Worm (Caenorhabditis elegans): ENCODE data around the gene T23C6.4.
A peak's percentile ranks its signal among the peaks of the same experiment; 100 is the strongest.

Gene T23C6.4

DNA sequence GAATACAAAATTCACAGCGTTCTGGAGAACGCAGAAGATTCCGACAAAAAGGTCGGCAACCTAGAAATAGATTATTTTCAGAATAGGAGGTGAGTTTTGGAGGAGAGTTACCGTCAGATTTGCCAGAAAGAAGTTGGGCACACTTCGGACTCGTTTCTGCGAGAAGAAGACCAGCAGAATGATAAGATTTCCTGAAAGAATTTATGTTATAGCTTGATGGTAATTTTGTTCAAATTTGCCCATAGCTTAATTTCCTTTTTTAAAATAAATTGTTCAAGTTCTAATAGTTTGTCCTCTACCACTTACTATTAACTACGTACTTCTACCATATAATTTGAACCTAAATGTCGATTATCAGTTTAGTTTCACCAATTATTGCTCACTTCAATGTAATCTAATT, 7.4 kb upstream of the T23C6.4 start:
- TF ChIP-seq attf-3 (GFP tag; conservative IDR thresholded peaks at IDR 0.05) (no peak), bed-2 (GFP tag; IDR thresholded peaks at IDR 0.05) (no peak), bed-1 (GFP tag; IDR thresholded peaks at IDR 0.05) (no peak), tlf-1 (GFP tag; optimal IDR thresholded peaks at IDR 0.05) (no peak), snpc-4 (GFP tag; optimal IDR thresholded peaks at IDR 0.05) (no peak), snpc-4 (tag; optimal IDR thresholded peaks at IDR 0.05) (no peak), madf-10 (tag; optimal IDR thresholded peaks at IDR 0.05) (no peak), cebp-2 (GFP tag; IDR thresholded peaks at IDR 0.05) (no peak)

- TF ChIP-seq hmg-1.2 (GFP tag; IDR thresholded peaks at IDR 0.05) (peak; percentile 91), ekl-4 (GFP tag; IDR thresholded peaks at IDR 0.05) (0 out of 2 replicates have a peak, but pooled peaks have one; percentile 25), lin-35 (GFP tag; optimal IDR thresholded peaks at IDR 0.05) (peak in 1 of 3 experiments; percentile 54), B0336.3 (GFP tag; IDR thresholded peaks at IDR 0.05) (no peak), lsy-27 (tag; optimal IDR thresholded peaks at IDR 0.05; ENCODE audit: borderline replicate concordance, insufficient read depth) (no peak), dox-1 (GFP tag; IDR thresholded peaks at IDR 0.05) (0 out of 2 replicates have a peak, but pooled peaks have one; percentile 35), gei-17 (GFP tag; optimal IDR thresholded peaks at IDR 0.05) (peak; percentile 11), ZK185.1 (tag; optimal IDR thresholded peaks at IDR 0.05; ENCODE audit: poor library complexity, severe bottlenecking) (peak; percentile 60), nfyb-1 (GFP tag; IDR thresholded peaks at IDR 0.05) (peak; percentile 42; the same call in 1 of the 2 replicates), F55B11.4 (tag; optimal IDR thresholded peaks at IDR 0.05; ENCODE audit: borderline replicate concordance, insufficient read depth) (no peak), let-607 (tag; optimal IDR thresholded peaks at IDR 0.05) (peak in 1 of 2 experiments; percentile 45), Y53G8AR.9 (GFP tag; conservative IDR thresholded peaks at IDR 0.05) (no peak), rcor-1 (GFP tag; IDR thresholded peaks at IDR 0.05) (0 out of 2 replicates have a peak, but pooled peaks have one; percentile 37), atf-7 (tag; optimal IDR thresholded peaks at IDR 0.05) (no peak), lin-26 (GFP tag; IDR thresholded peaks at IDR 0.05) (0 out of 2 replicates have a peak, but pooled peaks have one; percentile 27), athp-1 (tag; optimal IDR thresholded peaks at IDR 0.05) (no peak), egl-18 (GFP tag; IDR thresholded peaks at IDR 0.05) (no peak), lin-40 (tag; optimal IDR thresholded peaks at IDR 0.05) (peak; percentile 74), ceh-27 (GFP tag; optimal IDR thresholded peaks at IDR 0.05) (peak; percentile 61), madf-10 (tag; optimal IDR thresholded peaks at IDR 0.05) (no peak), pbrm-1 (GFP tag; IDR thresholded peaks at IDR 0.05) (peak; percentile 19; the same call in 1 of the 2 replicates), F10E7.11 (tag; optimal IDR thresholded peaks at IDR 0.05) (no peak), snpc-4 (GFP tag; optimal IDR thresholded peaks at IDR 0.05) (peak; percentile 30), snpc-4 (tag; optimal IDR thresholded peaks at IDR 0.05) (peak in 1 of 4 experiments; percentile 17)
These were observed 1.5 kb upstream of the T23C6.4 start, which contains the start of gene mdt-1.2 for ce11 chrX:17151160-17151711. Gene mdt-1.2, plus strand, starts transcription at chrX:17151522.

DNA sequence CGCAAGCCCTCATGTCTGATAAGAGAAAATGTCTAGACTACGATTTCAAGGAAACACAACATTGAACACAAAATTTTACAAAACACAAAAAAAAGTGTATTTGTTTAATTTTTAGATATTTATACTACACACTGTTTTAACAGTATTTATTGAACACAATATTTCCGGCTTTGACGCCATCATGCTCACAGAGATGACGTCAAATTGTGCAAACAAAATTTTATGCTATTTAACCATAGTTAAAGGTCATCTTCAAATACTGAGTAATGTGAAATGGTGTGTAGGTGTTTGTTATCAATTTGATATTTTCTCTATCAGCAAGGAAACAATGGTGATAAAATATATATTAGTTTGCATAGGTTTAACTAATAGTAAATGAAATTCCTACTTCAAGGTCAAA, 3.2 kb downstream of the T23C6.4 start:
- TF ChIP-seq F39B2.1 (GFP tag; IDR thresholded peaks at IDR 0.05): no peak
- TF ChIP-seq mxl-1 (tag; optimal IDR thresholded peaks at IDR 0.05): no peak
- no peak for TF ChIP-seq ceh-27 (GFP tag; optimal IDR thresholded peaks at IDR 0.05)
- TF ChIP-seq mes-4 (tag; optimal IDR thresholded peaks at IDR 0.05): no peak
- no peak for TF ChIP-seq F22D6.2 (tag; optimal IDR thresholded peaks at IDR 0.05)
- no peak for TF ChIP-seq F23B12.7 (tag; optimal IDR thresholded peaks at IDR 0.05; ENCODE audit: insufficient read depth)
- TF ChIP-seq ceh-79 (tag; optimal IDR thresholded peaks at IDR 0.05): no peak
- TF ChIP-seq hmg-20 (GFP tag; IDR thresholded peaks at IDR 0.05): no peak
- no peak for TF ChIP-seq pha-4 (tag; optimal IDR thresholded peaks at IDR 0.05)
- no peak for TF ChIP-seq hsf-1 (GFP tag; IDR thresholded peaks at IDR 0.05)
- TF ChIP-seq nhr-90 (tag; optimal IDR thresholded peaks at IDR 0.05): no peak
- peak; percentile 50 for TF ChIP-seq nhr-80 (tag; optimal IDR thresholded peaks at IDR 0.05)
- no peak for TF ChIP-seq ceh-100 (GFP tag; IDR thresholded peaks at IDR 0.05)
- TF ChIP-seq cebp-1 (GFP tag; IDR thresholded peaks at IDR 0.05): no peak
- peak; percentile 44 for TF ChIP-seq cebp-1 (tag; optimal IDR thresholded peaks at IDR 0.05)
- no peak for TF ChIP-seq lag-1 (GFP tag; IDR thresholded peaks at IDR 0.05)
- TF ChIP-seq K12H6.12 (tag; optimal IDR thresholded peaks at IDR 0.05): no peak

Data from whole organism, young adult.